Comparison of ENCODE assay signal across 6 worm cellular contexts in genomic region chrV:15069435-15069985, ce11.
TF ChIP-seq lines count a peak whose summit lies in the region.

No protein-coding gene starts in this region.

TF ChIP-seq in whole organism, L1 larva, 84 proteins besides CTCF, POLR2A, EP300 and RAD21:
- TF ChIP-seq sup-37 (GFP tag; optimal IDR thresholded peaks at IDR 0.05; lab: Kevin White, UChicago) (no peak), lsy-2 (tag; optimal IDR thresholded peaks at IDR 0.05; lab: Kevin White, UChicago) (peak in 1 of 2 experiments; percentile 73), lin-14 (GFP tag; optimal IDR thresholded peaks at IDR 0.05; lab: Kevin White, UChicago) (peak; percentile 3)

TF ChIP-seq in whole organism, L3 larva, 47 proteins besides CTCF, POLR2A, EP300 and RAD21:
- TF ChIP-seq tbx-2 (tag; optimal IDR thresholded peaks at IDR 0.05; lab: Kevin White, UChicago) (no peak), fkh-10 (GFP tag; optimal IDR thresholded peaks at IDR 0.05; lab: Kevin White, UChicago) (peak; percentile 52)

TF ChIP-seq in whole organism, L4 larva, 104 proteins besides CTCF, POLR2A, EP300 and RAD21:
- TF ChIP-seq lsy-2 (tag; optimal IDR thresholded peaks at IDR 0.05; lab: Kevin White, UChicago) (peak in 1 of 2 experiments; percentile 61), spr-1 (tag; optimal IDR thresholded peaks at IDR 0.05; lab: Kevin White, UChicago) (no peak), fkh-10 (GFP tag; optimal IDR thresholded peaks at IDR 0.05; lab: Kevin White, UChicago) (peak; percentile 14), mdl-1 (tag; optimal IDR thresholded peaks at IDR 0.05; lab: Kevin White, UChicago) (no peak), nhr-76 (tag; optimal IDR thresholded peaks at IDR 0.05; lab: Kevin White, UChicago) (no peak), php-3 (GFP tag; IDR thresholded peaks at IDR 0.05; lab: Robert Waterston, UW) (no peak), nhr-25 (tag; optimal IDR thresholded peaks at IDR 0.05; lab: Kevin White, UChicago; ENCODE audit: borderline replicate concordance, insufficient read depth) (no peak), daf-8 (GFP tag; IDR thresholded peaks at IDR 0.05; lab: Robert Waterston, UW) (no peak), madf-9 (GFP tag; conservative IDR thresholded peaks at IDR 0.05; lab: Robert Waterston, UW) (no peak)

TF ChIP-seq in whole organism, late embryonic, 69 proteins besides CTCF, POLR2A, EP300 and RAD21:
- TF ChIP-seq hlh-30 (tag; optimal IDR thresholded peaks at IDR 0.05; lab: Kevin White, UChicago; ENCODE audit: insufficient read depth) (no peak), unc-42 (tag; optimal IDR thresholded peaks at IDR 0.05; lab: Kevin White, UChicago) (peak; percentile 73)

TF ChIP-seq in whole organism, mixed stage, embryonic, 35 proteins besides CTCF, POLR2A, EP300 and RAD21:
- TF ChIP-seq flh-1 (GFP tag; optimal IDR thresholded peaks at IDR 0.05; lab: Kevin White, UChicago) (no peak), mls-2 (tag; optimal IDR thresholded peaks at IDR 0.05; lab: Kevin White, UChicago) (no peak), unc-120 (tag; optimal IDR thresholded peaks at IDR 0.05; lab: Kevin White, UChicago; ENCODE audit: poor library complexity, severe bottlenecking) (no peak), M03D4.4 (tag; optimal IDR thresholded peaks at IDR 0.05; lab: Kevin White, UChicago) (no peak), mep-1 (tag; optimal IDR thresholded peaks at IDR 0.05; lab: Kevin White, UChicago) (no peak), drap-1 (GFP tag; optimal IDR thresholded peaks at IDR 0.05; lab: Kevin White, UChicago) (no peak), sptf-1 (tag; optimal IDR thresholded peaks at IDR 0.05; lab: Kevin White, UChicago) (no peak), hlh-1 (tag; optimal IDR thresholded peaks at IDR 0.05; lab: Kevin White, UChicago) (no peak), ces-1 (GFP tag; optimal IDR thresholded peaks at IDR 0.05; lab: Kevin White, UChicago) (peak; percentile 87), pha-4 (tag; optimal IDR thresholded peaks at IDR 0.05; lab: Kevin White, UChicago) (no peak), nhr-12 (tag; optimal IDR thresholded peaks at IDR 0.05; lab: Kevin White, UChicago) (no peak), lsy-2 (tag; optimal IDR thresholded peaks at IDR 0.05; lab: Kevin White, UChicago) (peak; percentile 82), nhr-2 (tag; optimal IDR thresholded peaks at IDR 0.05; lab: Kevin White, UChicago) (no peak), unc-39 (tag; optimal IDR thresholded peaks at IDR 0.05; lab: Kevin White, UChicago) (no peak), snpc-4 (tag; optimal IDR thresholded peaks at IDR 0.05; lab: Kevin White, UChicago) (no peak)

TF ChIP-seq in whole organism, young adult, 124 proteins besides CTCF, POLR2A, EP300 and RAD21:
- TF ChIP-seq lsl-1 (GFP tag; optimal IDR thresholded peaks at IDR 0.05; lab: Kevin White, UChicago) (peak; percentile 62), D2030.7 (GFP tag; IDR thresholded peaks at IDR 0.05; lab: Robert Waterston, UW) (peak; percentile 42; the same call in 1 of the 2 replicates), aptf-2 (GFP tag; conservative IDR thresholded peaks at IDR 0.05; lab: Robert Waterston, UW) (no peak)
TF ChIP-seq in whole organism, young adult: peak in this region for 2.
